Fruit fly (Drosophila melanogaster) whole organism, pupa: Measurements from ENCODE around the gene gish.

Source experiments
- CG32121 ChIP-seq: fragments of 200-800 bp; sonication (Bioruptor generic); IDR thresholded peaks from 2 replicates; pipeline ENCODE4 v1.3.6; 2022; ENCODE audit warnings: missing biosample characterization, missing genetic modification characterization
- CG8301 ChIP-seq: fragments of 200-800 bp; sonication (Bioruptor generic); optimal IDR thresholded peaks from 2 replicates; lab custom pipeline; 2018; ENCODE audit warnings: missing biosample characterization, mild to moderate bottlenecking, missing genetic modification characterization
- D1 ChIP-seq: fragments of 200-800 bp; sonication (Bioruptor generic); optimal IDR thresholded peaks from 2 replicates; lab custom pipeline; 2018; ENCODE audit warnings: missing biosample characterization, mild to moderate bottlenecking, missing genetic modification characterization, moderate library complexity

DNA sequence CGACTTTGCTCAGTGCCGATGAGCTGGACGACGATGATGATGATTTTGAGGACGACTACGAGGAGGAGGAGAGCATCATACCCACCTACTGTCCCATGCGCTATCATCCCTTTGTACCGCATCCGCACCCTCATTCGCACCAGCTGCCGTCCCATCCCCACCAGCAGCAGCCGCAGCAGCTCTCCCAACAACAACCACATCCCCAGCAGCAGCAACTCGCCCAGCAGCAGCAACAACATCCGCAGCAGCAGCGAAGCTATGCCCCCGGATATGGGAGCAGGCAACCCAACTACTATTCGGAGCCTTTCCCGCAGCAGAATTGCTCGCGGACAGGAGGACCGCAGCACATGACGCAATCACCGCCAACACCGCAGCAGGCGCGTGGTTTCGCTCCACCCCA lies 14.9 kb upstream of the gish start:
- TF ChIP-seq CG8301 (tag; lab: Kevin White, UChicago) (no peak), D1 (tag; lab: Kevin White, UChicago) (no peak), CG32121 (GFP tag; lab: Robert Waterston, UW) (no peak)
